Worm (Caenorhabditis elegans) whole organism, L4/young adult: ENCODE data around the gene pals-22.

Experiments used
- W03F9.2 ChIP-seq: fragments of 150-350 bp; optimal IDR thresholded peaks from 2 replicates; lab custom pipeline; 2014; ENCODE audit warnings: missing biosample characterization, missing genetic modification characterization
- him-1 ChIP-seq: sonication (generic microtip); optimal IDR thresholded peaks from 2 replicates; lab custom pipeline; 2016; ENCODE audit warnings: missing genotype, missing genetic modification reagents, missing genetic modification characterization, missing compliant biosample characterization

DNA sequence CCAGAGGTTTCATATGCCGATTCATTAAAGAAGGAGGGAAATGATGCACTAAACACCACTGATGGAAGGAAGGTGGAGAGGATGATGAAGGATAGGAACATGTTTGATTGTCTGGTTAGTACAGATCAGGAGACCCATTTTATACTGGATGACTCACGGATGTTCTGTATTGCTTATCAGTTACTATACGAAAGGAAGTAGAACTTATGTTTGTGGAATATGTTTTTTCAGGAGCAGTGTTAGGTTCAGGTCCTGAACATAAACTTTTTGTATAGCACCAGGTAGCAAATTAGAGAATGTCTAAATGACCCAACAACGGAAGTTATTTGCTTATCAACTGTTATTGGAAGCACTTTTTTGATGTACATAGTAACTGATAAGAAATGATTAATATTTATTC lies 43.5 kb downstream of the pals-22 start, which contains the start of gene clec-148:
- TF ChIP-seq him-1 (tag; lab: Kevin White, UChicago) = no peak
- TF ChIP-seq W03F9.2 (tag; lab: Kevin White, UChicago) = no peak
